Fruit fly (Drosophila melanogaster): Measurements from ENCODE around the gene sl.

sl gene

dm6 chrX:16383667-16384515 lies 33.8 kb downstream of the sl start (continued):
- no peak for TF ChIP-seq cas (GFP tag; IDR thresholded peaks at IDR 0.05)
- peak; percentile 40 for TF ChIP-seq CG3065 (GFP tag; optimal IDR thresholded peaks at IDR 0.05)
- peak; percentile 76 for TF ChIP-seq grau (tag; optimal IDR thresholded peaks at IDR 0.05)
- peak; percentile 70 for TF ChIP-seq CG7556 (GFP tag; optimal IDR thresholded peaks at IDR 0.05)
- TF ChIP-seq tap (tag; optimal IDR thresholded peaks at IDR 0.05) = no peak
- no peak for TF ChIP-seq amos (GFP tag; IDR thresholded peaks at IDR 0.05; ENCODE audit: partially characterized antibody)
- TF ChIP-seq CG12104 (GFP tag; optimal IDR thresholded peaks at IDR 0.05) = peak; percentile 71
- TF ChIP-seq CG12236 (GFP tag; optimal IDR thresholded peaks at IDR 0.05) = peak; percentile 47
- peak; percentile 49 for TF ChIP-seq CG4854 (GFP tag; optimal IDR thresholded peaks at IDR 0.05)
- TF ChIP-seq B-H1 (GFP tag; IDR thresholded peaks at IDR 0.05) = peak; percentile 38; the same call in 1 of the 3 replicates
- TF ChIP-seq klu (GFP tag; IDR thresholded peaks at IDR 0.05) = no peak
- peak; percentile 72 for TF ChIP-seq gro (GFP tag; optimal IDR thresholded peaks at IDR 0.05)
- no peak for TF ChIP-seq CG9215 (GFP tag; IDR thresholded peaks at IDR 0.05)
- TF ChIP-seq CG4282 (GFP tag; optimal IDR thresholded peaks at IDR 0.05) = no peak
- no peak for TF ChIP-seq CG30020 (tag; optimal IDR thresholded peaks at IDR 0.05)
- peak; percentile 38 for TF ChIP-seq pros (GFP tag; optimal IDR thresholded peaks at IDR 0.05)
- no peak for TF ChIP-seq ro (GFP tag; IDR thresholded peaks at IDR 0.05)
- peak; percentile 91 for TF ChIP-seq CG12299 (tag; optimal IDR thresholded peaks at IDR 0.05)
- TF ChIP-seq sens-2 (GFP tag; IDR thresholded peaks at IDR 0.05) = no peak
- TF ChIP-seq Hey (tag; optimal IDR thresholded peaks at IDR 0.05) = no peak
- peak; percentile 64 for TF ChIP-seq org-1 (GFP tag; optimal IDR thresholded peaks at IDR 0.05)
- peak; percentile 87 for TF ChIP-seq fd64A (GFP tag; optimal IDR thresholded peaks at IDR 0.05)
- no peak for TF ChIP-seq CG7357 (GFP tag; IDR thresholded peaks at IDR 0.05)
- TF ChIP-seq CG32532 (GFP tag; IDR thresholded peaks at IDR 0.05) = no peak; the same call in 1 of the 2 replicates
- TF ChIP-seq CG16813 (GFP tag; IDR thresholded peaks at IDR 0.05; ENCODE audit: partially characterized antibody) = no peak
- TF ChIP-seq Nf-YB (GFP tag; optimal IDR thresholded peaks at IDR 0.05) = peak; percentile 76
- no peak for TF ChIP-seq Sox102F (GFP tag; optimal IDR thresholded peaks at IDR 0.05)
- no peak for TF ChIP-seq pzg (GFP tag; optimal IDR thresholded peaks at IDR 0.05)
- TF ChIP-seq CG12219 (GFP tag; optimal IDR thresholded peaks at IDR 0.05) = peak; percentile 66
- peak; percentile 46 for TF ChIP-seq zen (tag; optimal IDR thresholded peaks at IDR 0.05)
- no peak for TF ChIP-seq pita (GFP tag; optimal IDR thresholded peaks at IDR 0.05)
- TF ChIP-seq CG1529 (GFP tag; optimal IDR thresholded peaks at IDR 0.05) = peak; percentile 62
- TF ChIP-seq Camta (GFP tag; optimal IDR thresholded peaks at IDR 0.05) = peak; percentile 71
- peak; percentile 78 for TF ChIP-seq CG7271 (tag; optimal IDR thresholded peaks at IDR 0.05)
- TF ChIP-seq CG2120 (GFP tag; optimal IDR thresholded peaks at IDR 0.05) = peak; percentile 76
- no peak for TF ChIP-seq jumu (GFP tag; optimal IDR thresholded peaks at IDR 0.05)
- TF ChIP-seq CG12942 (GFP tag; optimal IDR thresholded peaks at IDR 0.05) = peak; percentile 47
- peak; percentile 64 for TF ChIP-seq crc (GFP tag; optimal IDR thresholded peaks at IDR 0.05)
- no peak for TF ChIP-seq Jarid2 (GFP tag; optimal IDR thresholded peaks at IDR 0.05)
- TF ChIP-seq CG11504 (tag; optimal IDR thresholded peaks at IDR 0.05) = no peak
- no peak for TF ChIP-seq CG14441 (GFP tag; IDR thresholded peaks at IDR 0.05)
- TF ChIP-seq knrl (GFP tag; IDR thresholded peaks at IDR 0.05; ENCODE audit: partially characterized antibody) = no peak
- TF ChIP-seq Hr39 (optimal IDR thresholded peaks at IDR 0.05) = no peak
- peak; percentile 78 for TF ChIP-seq CG5180 (GFP tag; optimal IDR thresholded peaks at IDR 0.05)
- no peak for TF ChIP-seq Aef1 (GFP tag; IDR thresholded peaks at IDR 0.05)
- no peak for TF ChIP-seq Mad (GFP tag; optimal IDR thresholded peaks at IDR 0.05)
- TF ChIP-seq CG10543 (GFP tag; optimal IDR thresholded peaks at IDR 0.05) = peak; percentile 95
- TF ChIP-seq CG11085 (GFP tag; IDR thresholded peaks at IDR 0.05) = peak; percentile 30; the same call in 1 of the 2 replicates
- TF ChIP-seq Nf-YC (tag; optimal IDR thresholded peaks at IDR 0.05) = peak; percentile 65
- peak; percentile 70 for TF ChIP-seq rib (GFP tag; IDR thresholded peaks at IDR 0.05)

Measured in whole organism, embryonic.